Fruit fly (Drosophila melanogaster): ENCODE data around the gene CG42487.

DNA sequence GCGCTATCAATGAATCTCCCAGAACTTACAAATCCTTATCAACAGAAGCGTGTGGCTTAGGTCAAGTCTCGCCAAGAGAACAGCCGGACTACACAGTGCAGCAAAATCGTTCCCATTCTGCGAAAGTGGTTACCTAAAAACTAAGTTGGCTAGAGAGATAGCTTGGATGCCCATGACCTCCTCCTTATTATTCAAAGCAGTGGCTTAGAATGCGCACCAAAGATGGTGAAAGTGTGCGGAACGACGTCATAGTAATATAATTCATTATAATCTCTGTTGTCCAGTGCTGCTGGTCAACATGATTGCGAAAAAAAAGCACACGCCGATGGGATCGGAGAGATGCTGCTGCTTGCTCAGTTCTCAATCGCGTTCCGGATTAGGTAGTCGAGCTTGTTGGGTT, 4.5 kb downstream of the CG42487 start, which contains the start of gene Nep7:
- TF ChIP-seq usp (GFP tag; optimal IDR thresholded peaks at IDR 0.05) (no peak), h (GFP tag; optimal IDR thresholded peaks at IDR 0.05) (no peak), br (GFP tag; optimal IDR thresholded peaks at IDR 0.05) (no peak), ey (GFP tag; optimal IDR thresholded peaks at IDR 0.05) (no peak), fru (GFP tag; optimal IDR thresholded peaks at IDR 0.05) (no peak), Jra (GFP tag; optimal IDR thresholded peaks at IDR 0.05) (no peak), rgr (GFP tag; optimal IDR thresholded peaks at IDR 0.05) (no peak), Vsx2 (GFP tag; optimal IDR thresholded peaks at IDR 0.05; ENCODE audit: partially characterized antibody) (no peak)

Measured in whole organism, wandering third instar larva.